Fruit fly (Drosophila melanogaster): Measurements from ENCODE around the gene Hsc70-4.

Hsc70-4 gene

DNA sequence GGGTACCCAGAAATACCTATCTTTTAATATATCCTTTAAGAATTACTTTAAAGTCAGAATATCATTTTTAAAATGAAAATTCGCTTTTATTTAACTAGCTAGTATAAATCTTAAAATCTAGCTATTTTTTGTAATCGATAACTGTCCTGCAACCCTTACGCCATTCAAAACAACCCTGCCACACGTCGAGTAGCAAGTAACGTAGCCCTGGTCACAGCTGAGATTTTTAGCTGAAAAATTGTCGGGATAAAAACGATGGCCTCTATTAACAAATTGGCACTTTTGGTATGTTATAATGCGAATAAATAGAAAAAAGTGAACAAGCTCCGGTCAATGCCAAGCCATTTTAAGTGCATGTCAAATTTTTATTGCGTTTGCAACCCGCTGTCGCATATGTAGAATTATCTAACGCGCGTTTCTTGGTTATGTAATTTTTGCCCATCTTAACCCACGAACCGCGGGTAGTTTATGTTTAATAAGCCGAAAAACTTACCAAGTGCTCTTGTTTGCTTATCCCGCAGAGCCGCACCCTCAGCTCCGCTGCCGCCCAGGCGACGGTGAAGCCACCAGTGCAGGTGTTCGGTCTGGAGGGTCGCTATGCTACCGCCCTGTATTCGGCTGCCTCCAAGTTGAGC, 23.0 kb downstream of the Hsc70-4 start, which contains the start of gene ATPsynO (continued):
- TF ChIP-seq CG17612 (GFP tag; IDR thresholded peaks at IDR 0.05) (no peak), eyg (GFP tag; optimal IDR thresholded peaks at IDR 0.05) (peak; percentile 11), danr (GFP tag; IDR thresholded peaks at IDR 0.05) (no peak), CG6683 (GFP tag; optimal IDR thresholded peaks at IDR 0.05) (no peak), twi (tag; optimal IDR thresholded peaks at IDR 0.05) (no peak), Blimp-1 (GFP tag; optimal IDR thresholded peaks at IDR 0.05) (no peak), CHES-1-like (GFP tag; optimal IDR thresholded peaks at IDR 0.05) (peak; percentile 17), Sry-β (GFP tag; optimal IDR thresholded peaks at IDR 0.05) (peak; percentile 86), pnt (GFP tag; optimal IDR thresholded peaks at IDR 0.05) (no peak), kni (GFP tag; optimal IDR thresholded peaks at IDR 0.05) (no peak), schlank (tag; optimal IDR thresholded peaks at IDR 0.05) (no peak), GATAe (GFP tag; conservative IDR thresholded peaks at IDR 0.05) (no peak), klu (GFP tag; IDR thresholded peaks at IDR 0.05) (no peak), Six4 (GFP tag; optimal IDR thresholded peaks at IDR 0.05) (no peak), CG11504 (tag; optimal IDR thresholded peaks at IDR 0.05) (no peak), gt (GFP tag; IDR thresholded peaks at IDR 0.05) (no peak), Lpt (GFP tag; optimal IDR thresholded peaks at IDR 0.05) (no peak), odd (GFP tag; optimal IDR thresholded peaks at IDR 0.05) (no peak), mirr (GFP tag; optimal IDR thresholded peaks at IDR 0.05) (no peak), CG9609 (GFP tag; optimal IDR thresholded peaks at IDR 0.05) (no peak), zfh2 (GFP tag; optimal IDR thresholded peaks at IDR 0.05) (no peak), CG15514 (GFP tag; optimal IDR thresholded peaks at IDR 0.05) (peak; percentile 67), shn (GFP tag; optimal IDR thresholded peaks at IDR 0.05) (no peak), caup (GFP tag; optimal IDR thresholded peaks at IDR 0.05; ENCODE audit: severe bottlenecking) (peak; percentile 23), slbo (GFP tag; IDR thresholded peaks at IDR 0.05) (no peak), MESR4 (GFP tag; optimal IDR thresholded peaks at IDR 0.05) (peak; percentile 93), Rfx (GFP tag; IDR thresholded peaks at IDR 0.05) (peak; percentile 38), CG8765 (GFP tag; IDR thresholded peaks at IDR 0.05) (no peak), seq (GFP tag; IDR thresholded peaks at IDR 0.05) (no peak), D (optimal IDR thresholded peaks at IDR 0.05) (no peak), D (GFP tag; optimal IDR thresholded peaks at IDR 0.05) (no peak), knrl (GFP tag; IDR thresholded peaks at IDR 0.05; ENCODE audit: partially characterized antibody) (no peak), CG11247 (GFP tag; IDR thresholded peaks at IDR 0.05) (no peak), dpn (GFP tag; optimal IDR thresholded peaks at IDR 0.05) (peak in 1 of 2 experiments; percentile 32), CG15601 (tag; optimal IDR thresholded peaks at IDR 0.05) (peak; percentile 28), Stat92E (GFP tag; optimal IDR thresholded peaks at IDR 0.05) (peak in 1 of 3 experiments; percentile 6), pros (GFP tag; optimal IDR thresholded peaks at IDR 0.05) (no peak), CG32767 (GFP tag; IDR thresholded peaks at IDR 0.05) (no peak), CG5245 (GFP tag; optimal IDR thresholded peaks at IDR 0.05) (no peak), CG30403 (GFP tag; optimal IDR thresholded peaks at IDR 0.05) (peak; percentile 17), CG7963 (GFP tag; IDR thresholded peaks at IDR 0.05; ENCODE audit: partially characterized antibody) (no peak), slp2 (GFP tag; optimal IDR thresholded peaks at IDR 0.05) (no peak), CG10959 (GFP tag; IDR thresholded peaks at IDR 0.05) (no peak), Bgb (GFP tag; IDR thresholded peaks at IDR 0.05; ENCODE audit: partially characterized antibody) (no peak), inv (GFP tag; IDR thresholded peaks at IDR 0.05; ENCODE audit: partially characterized antibody) (no peak), nom (GFP tag; optimal IDR thresholded peaks at IDR 0.05) (no peak), CkIIα-i1 (GFP tag; IDR thresholded peaks at IDR 0.05) (no peak), CG14050 (GFP tag; IDR thresholded peaks at IDR 0.05) (no peak), sd (tag; optimal IDR thresholded peaks at IDR 0.05) (no peak), CG12744 (GFP tag; optimal IDR thresholded peaks at IDR 0.05) (no peak)
